Worm (Caenorhabditis elegans) whole organism, L4 larva: ENCODE results near the gene srx-33.

Source experiments
- ZK546.5 ChIP-seq, 2 experiments: sonication (generic microtip); optimal IDR thresholded peaks; 2 replicates each; lab custom pipeline; 2017; ENCODE audit warnings: missing biosample characterization in 2 of 2, missing genetic modification characterization in 2 of 2
- hmg-1.1 ChIP-seq: fragments of 200-800 bp; sonication (Bioruptor generic); IDR thresholded peaks from 2 replicates; pipeline ENCODE4 v1.3.6; 2022; ENCODE audit warnings: missing genetic modification reagents, missing genetic modification characterization, missing compliant biosample characterization
- pqm-1 ChIP-seq: sonication (generic microtip); optimal IDR thresholded peaks from 2 replicates; lab custom pipeline; 2017; ENCODE audit warnings: missing biosample characterization, missing genetic modification characterization

ce11 chrV:7138320-7138719 is 19.6 kb upstream of the srx-33 start, which contains the start of gene str-112:
- TF ChIP-seq ZK546.5 (tag; optimal IDR thresholded peaks at IDR 0.05; lab: Kevin White, UChicago), result no peak
- TF ChIP-seq hmg-1.1 (GFP tag; lab: Robert Waterston, UW), result no peak
- TF ChIP-seq pqm-1 (tag; lab: Kevin White, UChicago), result no peak
